Worm (Caenorhabditis elegans): ENCODE data around the gene ZK666.12.

ce11 chrII:10531604-10532003 lies 35.6 kb downstream of the ZK666.12 start:
- no peak for TF ChIP-seq gei-17 (GFP tag; optimal IDR thresholded peaks at IDR 0.05)
- no peak for TF ChIP-seq Y56A3A.18 (GFP tag; IDR thresholded peaks at IDR 0.05)
- TF ChIP-seq nfyb-1 (GFP tag; IDR thresholded peaks at IDR 0.05), result no peak
- no peak for TF ChIP-seq Y53F4B.3 (GFP tag; IDR thresholded peaks at IDR 0.05)
